Fruit fly (Drosophila melanogaster) whole organism, pupa: Measurements from ENCODE around the gene CG43321.

Source experiments
- CG13204 ChIP-seq: fragments of 200-800 bp; sonication (Bioruptor generic); optimal IDR thresholded peaks from 2 replicates; lab custom pipeline; 2018; ENCODE audit warnings: missing biosample characterization, mild to moderate bottlenecking, missing genetic modification characterization, moderate library complexity
- CG14655 ChIP-seq: fragments of 200-800 bp; sonication (Bioruptor generic); optimal IDR thresholded peaks from 3 replicates; lab custom pipeline; 2017; ENCODE audit warnings: mild to moderate bottlenecking, missing biosample characterization, missing genetic modification reagents, missing genetic modification characterization
- CG15710 ChIP-seq: fragments of 200-800 bp; sonication (Bioruptor generic); optimal IDR thresholded peaks from 2 replicates; lab custom pipeline; 2018; ENCODE audit warnings: missing biosample characterization, mild to moderate bottlenecking, missing genetic modification characterization, moderate library complexity
- CG17806 ChIP-seq: fragments of 200-800 bp; sonication (Bioruptor generic); optimal IDR thresholded peaks from 2 replicates; lab custom pipeline; 2018; ENCODE audit warnings: missing biosample characterization, mild to moderate bottlenecking, missing genetic modification characterization, moderate library complexity
- CG32121 ChIP-seq: fragments of 200-800 bp; sonication (Bioruptor generic); IDR thresholded peaks from 2 replicates; pipeline ENCODE4 v1.3.6; 2022; ENCODE audit warnings: missing biosample characterization, missing genetic modification characterization
- CG34367 ChIP-seq: fragments of 200-800 bp; sonication (Bioruptor generic); optimal IDR thresholded peaks from 2 replicates; lab custom pipeline; 2018; ENCODE audit warnings: missing biosample characterization, mild to moderate bottlenecking, missing genetic modification characterization
- CG8301 ChIP-seq: fragments of 200-800 bp; sonication (Bioruptor generic); optimal IDR thresholded peaks from 2 replicates; lab custom pipeline; 2018; ENCODE audit warnings: missing biosample characterization, mild to moderate bottlenecking, missing genetic modification characterization
- D1 ChIP-seq: fragments of 200-800 bp; sonication (Bioruptor generic); optimal IDR thresholded peaks from 2 replicates; lab custom pipeline; 2018; ENCODE audit warnings: missing biosample characterization, mild to moderate bottlenecking, missing genetic modification characterization, moderate library complexity
- EcR ChIP-seq: fragments of 200-800 bp; sonication (Bioruptor generic); optimal IDR thresholded peaks from 3 replicates; lab custom pipeline; 2019; ENCODE audit warnings: missing biosample characterization, missing genetic modification characterization, mild to moderate bottlenecking, moderate library complexity, missing genetic modification reagents
- Ets98B ChIP-seq: fragments of 200-800 bp; sonication (Bioruptor generic); IDR thresholded peaks from 2 replicates; pipeline ENCODE4 v1.3.6; 2022; ENCODE audit warnings: missing biosample characterization, missing genetic modification characterization
- Pif1A ChIP-seq: fragments of 200-800 bp; sonication (Bioruptor generic); optimal IDR thresholded peaks from 3 replicates; lab custom pipeline; 2016; ENCODE audit warnings: missing biosample characterization, missing genetic modification characterization
- fd96Ca ChIP-seq: fragments of 200-800 bp; sonication (Bioruptor generic); IDR thresholded peaks from 3 replicates; pipeline ENCODE4 v1.3.6; 2022; ENCODE audit warnings: missing biosample characterization, missing genetic modification characterization
- gl ChIP-seq: fragments of 200-800 bp; sonication (Bioruptor generic); optimal IDR thresholded peaks from 2 replicates; lab custom pipeline; 2018; ENCODE audit warnings: missing biosample characterization, mild to moderate bottlenecking, missing genetic modification characterization

- peak; percentile 77 for TF ChIP-seq CG32121 (GFP tag; lab: Robert Waterston, UW)
- peak; percentile 67 for TF ChIP-seq CG14655 (GFP tag; lab: Kevin White, UChicago)
- TF ChIP-seq gl: no peak
- TF ChIP-seq EcR (GFP tag; lab: Kevin White, UChicago): no peak
- peak; percentile 67 for TF ChIP-seq Ets98B
- TF ChIP-seq CG8301: peak; percentile 58
- TF ChIP-seq CG17806: peak; percentile 33
- TF ChIP-seq CG34367 (tag; lab: Kevin White, UChicago): no peak
- TF ChIP-seq D1: no peak
- TF ChIP-seq CG13204 (GFP tag; lab: Kevin White, UChicago): no peak
- TF ChIP-seq CG15710: peak; percentile 5
- TF ChIP-seq Pif1A (GFP tag; lab: Kevin White, UChicago): peak; percentile 71
- peak; percentile 60; the same call in 1 of the 3 replicates for TF ChIP-seq fd96Ca
Observed at dm6 chr2L:7039342-7039684, 27.3 kb downstream of the CG43321 start.
